Fruit fly (Drosophila melanogaster): Measurements from ENCODE around the gene CG31457.

CG31457 gene

dm6 chr3R:23157664-23158151 lies 29.9 kb upstream of the CG31457 start, which contains the start of gene unk (continued):
- TF ChIP-seq CG12071 (GFP tag; optimal IDR thresholded peaks at IDR 0.05) (no peak), croc (GFP tag; conservative IDR thresholded peaks at IDR 0.05) (no peak), exex (tag; optimal IDR thresholded peaks at IDR 0.05) (no peak), Bteb2 (GFP tag; optimal IDR thresholded peaks at IDR 0.05) (no peak), CG7928 (GFP tag; optimal IDR thresholded peaks at IDR 0.05) (no peak), Bgb (GFP tag; IDR thresholded peaks at IDR 0.05; ENCODE audit: partially characterized antibody) (peak; percentile 99), CG1832 (GFP tag; optimal IDR thresholded peaks at IDR 0.05) (no peak), CG32772 (GFP tag; IDR thresholded peaks at IDR 0.05) (no peak), CG33557 (GFP tag; optimal IDR thresholded peaks at IDR 0.05) (no peak), CG13123 (GFP tag; optimal IDR thresholded peaks at IDR 0.05) (no peak), CG17361 (GFP tag; IDR thresholded peaks at IDR 0.05) (no peak; the same call in 2 of the 3 replicates), ato (GFP tag; IDR thresholded peaks at IDR 0.05; ENCODE audit: partially characterized antibody) (peak; percentile 98), dmrt11E (tag; optimal IDR thresholded peaks at IDR 0.05) (peak; percentile 2), hkb (optimal IDR thresholded peaks at IDR 0.05) (no peak), hkb (GFP tag; IDR thresholded peaks at IDR 0.05) (0 out of 2 replicates have a peak, but pooled peaks have one; percentile 16), CG5180 (GFP tag; optimal IDR thresholded peaks at IDR 0.05) (no peak), ro (GFP tag; IDR thresholded peaks at IDR 0.05) (no peak), dati (GFP tag; IDR thresholded peaks at IDR 0.05) (no peak), CG4617 (GFP tag; optimal IDR thresholded peaks at IDR 0.05; ENCODE audit: borderline replicate concordance) (peak; percentile 27), lov (optimal IDR thresholded peaks at IDR 0.05) (no peak), lov (GFP tag; IDR thresholded peaks at IDR 0.05) (no peak), fu2 (GFP tag; optimal IDR thresholded peaks at IDR 0.05) (peak; percentile 9), crc (GFP tag; optimal IDR thresholded peaks at IDR 0.05) (no peak), Eip74EF (GFP tag; optimal IDR thresholded peaks at IDR 0.05) (no peak), stwl (tag; optimal IDR thresholded peaks at IDR 0.05) (peak; percentile 34), Hey (tag; optimal IDR thresholded peaks at IDR 0.05) (no peak), H15 (GFP tag; IDR thresholded peaks at IDR 0.05) (no peak), Hr51 (GFP tag; optimal IDR thresholded peaks at IDR 0.05) (no peak), CG12219 (GFP tag; optimal IDR thresholded peaks at IDR 0.05) (no peak), gro (GFP tag; optimal IDR thresholded peaks at IDR 0.05) (peak; percentile 54), Mes4 (GFP tag; optimal IDR thresholded peaks at IDR 0.05) (no peak), Bdp1 (GFP tag; optimal IDR thresholded peaks at IDR 0.05) (no peak), sqz (GFP tag; optimal IDR thresholded peaks at IDR 0.05) (no peak), row (GFP tag; IDR thresholded peaks at IDR 0.05) (peak; percentile 57; the same call in 2 of the 3 replicates), CG30020 (tag; optimal IDR thresholded peaks at IDR 0.05) (no peak), Jarid2 (GFP tag; optimal IDR thresholded peaks at IDR 0.05) (no peak), Dad (GFP tag; optimal IDR thresholded peaks at IDR 0.05) (no peak), Adf1 (GFP tag; IDR thresholded peaks at IDR 0.05) (0 out of 2 replicates have a peak, but pooled peaks have one; percentile 6), YL-1 (GFP tag; optimal IDR thresholded peaks at IDR 0.05) (no peak), CG8388 (GFP tag; optimal IDR thresholded peaks at IDR 0.05) (no peak), Ravus (GFP tag; IDR thresholded peaks at IDR 0.05) (no peak), CG9797 (GFP tag; optimal IDR thresholded peaks at IDR 0.05) (peak; percentile 51), MTF-1 (GFP tag; optimal IDR thresholded peaks at IDR 0.05; ENCODE audit: borderline replicate concordance) (no peak), h (optimal IDR thresholded peaks at IDR 0.05) (no peak), Awh (GFP tag; IDR thresholded peaks at IDR 0.05) (no peak), hth (optimal IDR thresholded peaks at IDR 0.05) (no peak), schlank (tag; optimal IDR thresholded peaks at IDR 0.05) (no peak), CG6689 (GFP tag; IDR thresholded peaks at IDR 0.05) (no peak), tna (GFP tag; IDR thresholded peaks at IDR 0.05; ENCODE audit: partially characterized antibody) (peak; percentile 96), az2 (GFP tag; optimal IDR thresholded peaks at IDR 0.05) (no peak), toy (GFP tag; IDR thresholded peaks at IDR 0.05) (no peak), CG15601 (tag; optimal IDR thresholded peaks at IDR 0.05) (peak; percentile 25)
